Worm (Caenorhabditis elegans) whole organism, L4 larva: ENCODE measurements around the gene T11F8.5.

Experiments used
- dmd-9 ChIP-seq: fragments of 200-800 bp; sonication (Bioruptor generic); IDR thresholded peaks from 2 replicates; pipeline ENCODE4 v1.3.6; 2022; ENCODE audit warnings: missing genetic modification reagents, missing genetic modification characterization, missing compliant biosample characterization

The T11F8.5 gene

ce11 chrIV:5533556-5533955, 50.7 kb downstream of the T11F8.5 start (continued):
- TF ChIP-seq dmd-9 (GFP tag; lab: Robert Waterston, UW) = no peak
